Fruit fly (Drosophila melanogaster) whole organism, prepupa: ENCODE data around the gene ida.

ENCODE experiments used
- Blimp-1 ChIP-seq: fragments of 200-800 bp; sonication (Bioruptor generic); optimal IDR thresholded peaks from 3 replicates; lab custom pipeline; 2017; ENCODE audit warnings: missing biosample characterization, missing genetic modification characterization, mild to moderate bottlenecking, moderate library complexity, missing genetic modification reagents
- CG10631 ChIP-seq: fragments of 200-800 bp; sonication (Bioruptor generic); optimal IDR thresholded peaks from 2 replicates; lab custom pipeline; 2016; ENCODE audit warnings: missing biosample characterization, missing genetic modification characterization
- CG11902 ChIP-seq: fragments of 200-800 bp; sonication (Bioruptor generic); optimal IDR thresholded peaks from 3 replicates; lab custom pipeline; 2016; ENCODE audit warnings: missing biosample characterization, missing genetic modification characterization
- CG16779 ChIP-seq: fragments of 200-800 bp; sonication (Bioruptor generic); optimal IDR thresholded peaks from 3 replicates; lab custom pipeline; 2017; ENCODE audit warnings: missing biosample characterization, mild to moderate bottlenecking, missing genetic modification characterization
- CG3919 ChIP-seq: fragments of 200-800 bp; sonication (Bioruptor generic); optimal IDR thresholded peaks from 3 replicates; lab custom pipeline; 2016; ENCODE audit warnings: missing biosample characterization, missing genetic modification characterization
- CG6792 ChIP-seq: fragments of 200-800 bp; sonication (Bioruptor generic); optimal IDR thresholded peaks from 3 replicates; lab custom pipeline; 2016; ENCODE audit warnings: missing biosample characterization, missing genetic modification characterization
- CG9139 ChIP-seq: fragments of 200-800 bp; sonication (Bioruptor generic); optimal IDR thresholded peaks from 3 replicates; lab custom pipeline; 2017; ENCODE audit warnings: missing biosample characterization, mild to moderate bottlenecking, missing genetic modification characterization
- Eip78C ChIP-seq: fragments of 200-800 bp; sonication (Bioruptor generic); peaks from one replicate; lab custom pipeline; 2016; ENCODE audit warnings: missing biosample characterization, missing genetic modification characterization
- Eip93F ChIP-seq: fragments of 200-800 bp; sonication (Bioruptor generic); optimal IDR thresholded peaks from 2 replicates; lab custom pipeline; 2016; ENCODE audit warnings: missing biosample characterization, mild to moderate bottlenecking, missing genetic modification characterization
- Gug ChIP-seq: fragments of 200-800 bp; sonication (Bioruptor generic); IDR thresholded peaks from 2 replicates; pipeline ENCODE4 v1.3.6; 2022; ENCODE audit warnings: missing biosample characterization, missing genetic modification characterization
- Hr38 ChIP-seq: sonication (Bioruptor generic); optimal IDR thresholded peaks from 2 replicates; lab custom pipeline; 2016; ENCODE audit warnings: missing biosample characterization, missing genetic modification characterization
- Met ChIP-seq: fragments of 200-800 bp; sonication (Bioruptor generic); optimal IDR thresholded peaks from 3 replicates; lab custom pipeline; 2016; ENCODE audit warnings: missing biosample characterization, missing genetic modification characterization
- Smox ChIP-seq: fragments of 200-800 bp; sonication (Bioruptor generic); optimal IDR thresholded peaks from 3 replicates; lab custom pipeline; 2016; ENCODE audit warnings: missing biosample characterization, missing genetic modification characterization
- Sox102F ChIP-seq: fragments of 200-800 bp; sonication (Bioruptor generic); optimal IDR thresholded peaks from 2 replicates; lab custom pipeline; 2016; ENCODE audit warnings: missing biosample characterization, mild to moderate bottlenecking, missing genetic modification characterization
- Sox14 ChIP-seq: fragments of 200-800 bp; sonication (Bioruptor generic); optimal IDR thresholded peaks from 3 replicates; lab custom pipeline; 2016; ENCODE audit warnings: missing biosample characterization, missing genetic modification characterization
- Sox15 ChIP-seq: fragments of 200-800 bp; sonication (Bioruptor generic); optimal IDR thresholded peaks from 3 replicates; lab custom pipeline; 2016; ENCODE audit warnings: missing biosample characterization, missing genetic modification characterization
- acj6 ChIP-seq: fragments of 200-800 bp; sonication (Bioruptor generic); optimal IDR thresholded peaks from 3 replicates; lab custom pipeline; 2016; ENCODE audit warnings: missing biosample characterization, missing genetic modification characterization
- eg ChIP-seq: fragments of 200-800 bp; sonication (Bioruptor generic); IDR thresholded peaks from 3 replicates; pipeline ENCODE4 v1.3.6; 2022; ENCODE audit warnings: missing biosample characterization, missing genetic modification characterization
- net ChIP-seq: fragments of 200-800 bp; sonication (Bioruptor generic); optimal IDR thresholded peaks from 3 replicates; lab custom pipeline; 2016; ENCODE audit warnings: missing biosample characterization, missing genetic modification characterization
- pdm3 ChIP-seq: fragments of 200-800 bp; sonication (Bioruptor generic); optimal IDR thresholded peaks from 3 replicates; lab custom pipeline; 2016; ENCODE audit warnings: missing biosample characterization, missing genetic modification characterization
- salr ChIP-seq, 2 experiments: fragments of 200-800 bp; sonication (Bioruptor generic); optimal IDR thresholded peaks; 3 replicates each; lab custom pipeline; 2016 to 2018; ENCODE audit warnings: missing biosample characterization in 2 of 2, missing genetic modification characterization in 2 of 2, mild to moderate bottlenecking in 1 of 2
- svp ChIP-seq: fragments of 200-800 bp; sonication (Bioruptor generic); peaks from one replicate; lab custom pipeline; 2016; ENCODE audit warnings: missing biosample characterization, missing genetic modification characterization

The ida gene

DNA sequence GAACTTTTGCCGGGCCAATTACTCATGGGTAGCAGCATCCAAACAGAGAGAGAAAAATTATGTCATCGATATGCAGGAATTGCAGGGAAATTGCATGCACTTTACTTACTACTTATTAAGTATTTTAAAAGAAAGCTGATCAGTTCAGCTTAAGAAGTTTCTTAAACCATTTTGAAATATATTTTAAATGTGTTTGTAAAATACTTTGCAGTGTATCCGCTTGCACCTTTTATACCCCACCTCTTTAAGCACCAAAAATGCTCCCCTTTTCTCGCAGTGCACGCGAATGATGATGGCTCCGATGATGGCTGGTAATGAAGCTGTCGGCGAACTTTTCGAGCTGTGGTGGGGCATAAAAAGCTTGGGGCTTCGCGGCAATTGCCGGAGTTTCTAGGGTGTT, 47.3 kb downstream of the ida start, which contains the start of gene CG14984 (continued):
- TF ChIP-seq CG11902 (GFP tag; lab: Kevin White, UChicago) (peak; percentile 86), Sox14 (peak; percentile 82), CG10631 (GFP tag; lab: Kevin White, UChicago) (peak; percentile 71), Sox102F (peak; percentile 68), Met (GFP tag; lab: Kevin White, UChicago) (peak; percentile 79), CG9139 (peak; percentile 81), Eip93F (GFP tag; lab: Kevin White, UChicago) (no peak), salr (GFP tag; optimal IDR thresholded peaks at IDR 0.05; lab: Kevin White, UChicago) (peak; percentile 71 to 81), CG3919 (GFP tag; lab: Kevin White, UChicago) (peak; percentile 90), acj6 (GFP tag; lab: Kevin White, UChicago) (peak; percentile 84), svp (GFP tag; lab: Kevin White, UChicago) (peak; percentile 91), Smox (peak; percentile 73), Eip78C (peak; percentile 96), Gug (peak; percentile 72), eg (peak; percentile 81), Hr38 (GFP tag; lab: Kevin White, UChicago) (no peak), Sox15 (GFP tag; lab: Kevin White, UChicago) (peak; percentile 65), net (GFP tag; lab: Kevin White, UChicago) (peak; percentile 70), CG6792 (GFP tag; lab: Kevin White, UChicago) (peak; percentile 80), CG16779 (tag; lab: Kevin White, UChicago) (no peak), Blimp-1 (peak; percentile 53), pdm3 (peak; percentile 77)
- TF ChIP-seq, all 60 proteins: peak for 53
